Worm (Caenorhabditis elegans) whole organism, young adult: ENCODE measurements around the gene H34I24.1.
A peak's percentile ranks its signal among the peaks of the same experiment; 100 is the strongest.

Source experiments
- T26A5.8 ChIP-seq: sonication (generic microtip); optimal IDR thresholded peaks from 2 replicates; lab custom pipeline; 2016; ENCODE audit warnings: missing genetic modification characterization, missing compliant biosample characterization
- attf-5 ChIP-seq: fragments of 200-800 bp; sonication (Bioruptor generic); optimal IDR thresholded peaks from 2 replicates; lab custom pipeline; 2018; ENCODE audit warnings: mild to moderate bottlenecking, missing genetic modification characterization, missing compliant biosample characterization
- cebp-1 ChIP-seq, 2 experiments: fragments of 200-800 bp in 1 of 2; sonication (Bioruptor generic) in 1 of 2; sonication (generic microtip) in 1 of 2; IDR thresholded peaks in 1 of 2; optimal IDR thresholded peaks in 1 of 2; 2 replicates each; pipeline versions ENCODE4 v1.3.6 to Lab custom; 2017 to 2022; ENCODE audit warnings: missing compliant biosample characterization in 2 of 2, missing genetic modification characterization in 2 of 2, mild to moderate bottlenecking in 1 of 2, missing genetic modification reagents in 1 of 2, moderate library complexity in 1 of 2
- ceh-79 ChIP-seq: sonication (generic microtip); optimal IDR thresholded peaks from 2 replicates; lab custom pipeline; 2017; ENCODE audit warnings: mild to moderate bottlenecking, missing genetic modification characterization, missing compliant biosample characterization
- hmg-20 ChIP-seq: fragments of 200-800 bp; sonication (Bioruptor generic); IDR thresholded peaks from 2 replicates; pipeline ENCODE4 v1.3.6; 2022; ENCODE audit warnings: missing genetic modification reagents, missing genetic modification characterization, missing compliant biosample characterization
- mes-4 ChIP-seq: sonication (generic microtip); optimal IDR thresholded peaks from 2 replicates; lab custom pipeline; 2016; ENCODE audit warnings: missing genotype, missing genetic modification characterization, missing compliant biosample characterization
- mxl-1 ChIP-seq: sonication (generic microtip); optimal IDR thresholded peaks from 2 replicates; lab custom pipeline; 2016; ENCODE audit warnings: missing genetic modification characterization, missing compliant biosample characterization
- pha-4 ChIP-seq: fragments of 150-350 bp; sonication (generic microtip); optimal IDR thresholded peaks from 2 replicates; lab custom pipeline; 2014; ENCODE audit warnings: missing biosample characterization, missing genetic modification reagents, missing genetic modification characterization
- snpc-3.4 ChIP-seq: sonication (generic microtip); optimal IDR thresholded peaks from 2 replicates; lab custom pipeline; 2017; ENCODE audit warnings: missing genetic modification characterization, mild to moderate bottlenecking, missing compliant biosample characterization, antibody characterized with exemption, moderate library complexity, missing genotype, missing genetic modification reagents
- zim-3 ChIP-seq: sonication (generic microtip); optimal IDR thresholded peaks from 2 replicates; lab custom pipeline; 2017; ENCODE audit warnings: mild to moderate bottlenecking, missing genetic modification characterization, moderate library complexity, missing compliant biosample characterization

- no peak for TF ChIP-seq hmg-20 (GFP tag; lab: Robert Waterston, UW)
- no peak for TF ChIP-seq T26A5.8 (tag; lab: Kevin White, UChicago)
- no peak for TF ChIP-seq zim-3
- no peak for TF ChIP-seq cebp-1 (GFP tag; IDR thresholded peaks at IDR 0.05; lab: Robert Waterston, UW)
- TF ChIP-seq cebp-1 (tag; optimal IDR thresholded peaks at IDR 0.05; lab: Kevin White, UChicago), result peak; percentile 59
- TF ChIP-seq pha-4 (tag; lab: Kevin White, UChicago), result no peak
- no peak for TF ChIP-seq snpc-3.4 (tag; lab: Kevin White, UChicago)
- no peak for TF ChIP-seq ceh-79 (tag; lab: Kevin White, UChicago)
- no peak for TF ChIP-seq attf-5 (GFP tag; lab: Kevin White, UChicago)
- TF ChIP-seq mes-4 (tag; lab: Kevin White, UChicago), result no peak
- TF ChIP-seq mxl-1 (tag; lab: Kevin White, UChicago), result no peak
Observed at ce11 chrIII:2870228-2870627, 23.4 kb downstream of the H34I24.1 start.
